Fruit fly (Drosophila melanogaster) whole organism, wandering third instar larva: ENCODE data around the gene Fatp1.

Experiments
- Dfd ChIP-seq: fragments of >200 bp; optimal IDR thresholded peaks from 2 replicates; lab custom pipeline; 2017; ENCODE audit warnings: missing biosample characterization, missing genetic modification characterization
- Mio ChIP-seq: sonication (Bioruptor generic); optimal IDR thresholded peaks from 2 replicates; lab custom pipeline; 2016; ENCODE audit warnings: missing biosample characterization, missing genetic modification characterization
- Vsx2 ChIP-seq: fragments of 200-300, 225-300 bp; sonication (Bioruptor generic); optimal IDR thresholded peaks from 2 replicates; lab custom pipeline; 2018; ENCODE audit warnings: missing biosample characterization, missing genetic modification characterization; ENCODE audit not compliant: partially characterized antibody
- dmrt93B ChIP-seq: fragments of 200-800 bp; sonication (Bioruptor generic); optimal IDR thresholded peaks from 2 replicates; lab custom pipeline; 2018; ENCODE audit warnings: missing biosample characterization, mild to moderate bottlenecking, missing genetic modification characterization
- dsf ChIP-seq: sonication (Bioruptor generic); optimal IDR thresholded peaks from 2 replicates; lab custom pipeline; 2016; ENCODE audit warnings: missing biosample characterization, missing genetic modification characterization, borderline replicate concordance
- h ChIP-seq: fragments of 200-800 bp; sonication (Bioruptor generic); optimal IDR thresholded peaks from 3 replicates; lab custom pipeline; 2016; ENCODE audit warnings: missing biosample characterization, mild to moderate bottlenecking, missing genetic modification characterization

dm6 chr2L:10466865-10467270 is 50.1 kb downstream of the Fatp1 start:
- TF ChIP-seq h (GFP tag; lab: Kevin White, UChicago) (no peak), dsf (GFP tag; lab: Kevin White, UChicago) (no peak), dmrt93B (no peak), Mio (GFP tag; lab: Kevin White, UChicago) (no peak), Dfd (GFP tag; lab: Kevin White, UChicago) (no peak), Vsx2 (GFP tag; lab: Kevin White, UChicago) (no peak)
